Fruit fly (Drosophila melanogaster): ENCODE results near the gene CG6790.

CG6790 gene

DNA sequence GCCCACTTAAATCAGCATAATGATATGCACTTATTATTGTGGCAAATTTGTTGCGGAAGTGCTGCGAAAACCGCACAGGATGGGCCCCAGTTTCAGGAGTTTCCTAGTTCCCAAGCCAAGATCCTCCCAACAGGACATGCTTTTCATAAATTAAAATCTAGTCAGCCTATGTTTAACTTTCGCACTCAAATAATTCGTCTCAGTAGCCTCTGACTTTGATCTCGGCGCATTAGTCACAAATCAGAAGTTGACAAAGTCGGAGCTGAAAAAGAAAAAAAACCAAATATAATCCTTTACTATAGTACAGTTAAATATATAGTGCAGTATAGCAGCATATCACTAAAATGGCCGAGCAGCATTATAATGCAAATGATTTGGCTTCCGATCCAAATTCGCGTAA, 24.7 kb downstream of the CG6790 start, which contains the start of gene CG14708:
TSS of gene CG14708 (plus strand) at position 301 of the 400 bp plus-strand sequence.
- TF ChIP-seq CG9705 (GFP tag; optimal IDR thresholded peaks at IDR 0.05) (no peak), fru (GFP tag; optimal IDR thresholded peaks at IDR 0.05) (no peak)

DNA sequence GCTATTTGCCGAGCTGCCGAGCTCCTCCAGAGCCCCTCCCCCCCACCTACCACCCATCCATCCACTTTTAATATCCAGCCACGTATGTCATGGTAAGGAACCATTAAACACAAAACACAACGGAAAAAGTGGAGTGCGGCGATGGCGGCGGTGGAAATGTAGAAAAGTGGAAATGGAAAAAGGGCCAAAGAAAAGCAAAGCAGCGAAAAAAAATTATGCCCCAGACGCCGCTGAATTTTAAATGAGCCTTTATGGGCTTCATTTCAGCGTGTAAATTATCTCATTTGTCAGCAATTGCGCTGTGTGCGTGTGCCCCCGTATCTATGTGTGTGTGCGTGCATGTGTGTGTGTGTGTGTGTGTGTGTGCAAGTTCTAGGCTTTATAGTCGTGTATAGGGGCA, 27.5 kb downstream of the CG6790 start:
- no peak for TF ChIP-seq dmrt93B (GFP tag; optimal IDR thresholded peaks at IDR 0.05)
- no peak for TF ChIP-seq Vsx2 (GFP tag; optimal IDR thresholded peaks at IDR 0.05; ENCODE audit: partially characterized antibody)
- TF ChIP-seq Dif (GFP tag; optimal IDR thresholded peaks at IDR 0.05; ENCODE audit: partially characterized antibody), result no peak
- no peak for TF ChIP-seq lola (GFP tag; optimal IDR thresholded peaks at IDR 0.05)
- no peak for TF ChIP-seq sv (GFP tag; optimal IDR thresholded peaks at IDR 0.05)
- TF ChIP-seq Dfd (GFP tag; optimal IDR thresholded peaks at IDR 0.05), result peak; percentile 21
- no peak for TF ChIP-seq dl (GFP tag; optimal IDR thresholded peaks at IDR 0.05; ENCODE audit: insufficient read depth in 1 of 2, partially characterized antibody in 2 of 2)

DNA sequence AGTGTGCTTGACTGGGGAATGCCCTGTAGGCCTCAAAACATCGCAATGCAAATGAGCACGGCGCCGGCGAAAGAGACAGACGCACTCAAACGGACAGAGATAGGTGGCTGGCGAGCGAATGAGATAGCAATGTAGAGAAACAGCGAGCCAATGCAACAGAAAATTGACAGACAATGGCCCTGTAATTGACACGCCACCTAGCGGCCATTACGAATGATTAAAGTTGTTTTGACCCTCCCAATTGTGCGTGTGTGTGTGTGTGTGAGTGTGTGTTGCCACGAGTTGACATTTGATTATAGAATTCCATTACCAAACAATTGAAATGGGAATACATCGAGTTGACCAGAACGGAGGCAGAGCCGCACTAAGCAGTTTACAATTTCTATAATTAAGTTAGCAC, 34.4 kb downstream of the CG6790 start:
- no peak for TF ChIP-seq dsf (GFP tag; optimal IDR thresholded peaks at IDR 0.05; ENCODE audit: borderline replicate concordance)
- TF ChIP-seq Dif (GFP tag; optimal IDR thresholded peaks at IDR 0.05; ENCODE audit: partially characterized antibody), result no peak
- no peak for TF ChIP-seq CG32264 (GFP tag; optimal IDR thresholded peaks at IDR 0.05)
- no peak for TF ChIP-seq brk (GFP tag; optimal IDR thresholded peaks at IDR 0.05)

DNA sequence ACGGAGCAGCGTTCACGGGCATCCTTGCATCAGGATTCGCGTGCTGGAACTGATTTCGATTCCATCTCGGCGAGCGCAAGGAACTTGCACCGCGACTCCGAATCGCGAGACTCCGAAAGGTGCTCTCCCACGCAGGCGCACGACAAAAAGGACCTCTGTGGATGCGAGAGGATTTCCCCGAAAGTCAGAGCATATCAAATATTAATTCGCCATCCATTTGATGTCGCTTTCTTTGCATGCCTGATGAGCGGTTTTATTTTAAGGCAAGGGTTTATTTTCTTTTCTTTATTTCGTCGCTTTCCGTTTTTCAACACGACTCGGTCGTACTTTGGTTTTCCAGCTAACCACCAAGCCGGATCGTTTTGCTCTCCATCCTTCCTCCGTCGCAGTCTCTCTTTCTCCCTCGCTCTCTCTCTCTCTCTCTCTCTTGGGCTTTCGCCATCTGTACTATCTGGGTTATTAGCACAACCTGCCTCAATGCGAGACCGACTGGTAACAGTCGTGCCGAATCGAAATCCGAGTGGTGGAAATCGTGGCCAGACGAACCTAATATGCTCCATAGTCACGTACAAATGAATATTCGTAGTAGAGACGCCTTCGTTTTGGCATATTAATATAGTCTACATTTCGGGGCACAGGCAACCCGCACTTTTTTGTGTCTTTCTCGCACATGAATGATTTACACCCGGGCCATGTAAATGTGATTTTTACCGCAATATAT, 35.5 kb downstream of the CG6790 start, which contains the start of gene dpr4:
TSS of gene dpr4 (minus strand) at position 51 of the 721 bp plus-strand sequence.
- TF ChIP-seq brk (GFP tag; optimal IDR thresholded peaks at IDR 0.05) (no peak), foxo (GFP tag; optimal IDR thresholded peaks at IDR 0.05) (no peak), dl (GFP tag; optimal IDR thresholded peaks at IDR 0.05; ENCODE audit: insufficient read depth in 1 of 2, partially characterized antibody in 2 of 2) (no peak), Myc (optimal IDR thresholded peaks at IDR 0.05) (no peak), Abd-B (GFP tag; optimal IDR thresholded peaks at IDR 0.05) (no peak), psq (GFP tag; optimal IDR thresholded peaks at IDR 0.05) (no peak), br (GFP tag; optimal IDR thresholded peaks at IDR 0.05) (no peak), Dfd (GFP tag; optimal IDR thresholded peaks at IDR 0.05) (no peak), tai (GFP tag; optimal IDR thresholded peaks at IDR 0.05) (no peak), lola (GFP tag; optimal IDR thresholded peaks at IDR 0.05) (no peak), sage (GFP tag; optimal IDR thresholded peaks at IDR 0.05) (no peak), Hnf4 (GFP tag; optimal IDR thresholded peaks at IDR 0.05) (no peak), ey (GFP tag; optimal IDR thresholded peaks at IDR 0.05) (no peak), Jra (GFP tag; optimal IDR thresholded peaks at IDR 0.05) (no peak)

DNA sequence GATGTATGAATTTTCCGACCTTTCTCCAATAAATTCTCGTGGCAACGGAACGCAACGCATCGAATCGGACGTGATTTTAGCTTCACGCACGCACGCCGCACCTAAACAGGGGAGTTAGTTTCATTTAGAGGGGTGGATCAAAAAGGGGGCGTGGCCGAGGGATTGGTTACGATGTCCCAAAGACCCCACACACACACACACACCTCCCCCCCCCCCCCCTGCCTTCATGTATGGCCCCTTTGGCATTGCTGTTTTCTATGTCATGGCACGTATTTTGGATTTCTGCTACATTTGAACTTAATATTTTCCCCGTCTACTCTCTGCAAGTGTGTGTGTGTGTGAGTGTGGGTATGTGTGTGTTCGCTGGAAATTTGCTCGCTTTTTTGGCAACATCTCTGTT, 46.7 kb downstream of the CG6790 start:
- TF ChIP-seq Vsx2 (GFP tag; optimal IDR thresholded peaks at IDR 0.05; ENCODE audit: partially characterized antibody) (no peak), Dfd (GFP tag; optimal IDR thresholded peaks at IDR 0.05) (peak; percentile 72)

Measured in whole organism, wandering third instar larva.